Worm (Caenorhabditis elegans) whole organism, L4 larva: ENCODE measurements around the gene nucl-1.

Experiments used
- Y48G9A.11 ChIP-seq: fragments of 200-800 bp; sonication (Bioruptor generic); IDR thresholded peaks from 2 replicates; pipeline ENCODE4 v1.3.6; 2022; ENCODE audit warnings: missing genetic modification reagents, missing genetic modification characterization, missing compliant biosample characterization
- Y5F2A.4 ChIP-seq: fragments of 200-800 bp; sonication (Bioruptor generic); optimal IDR thresholded peaks from 2 replicates; lab custom pipeline; 2018; ENCODE audit warnings: mild to moderate bottlenecking, missing genetic modification characterization, missing compliant biosample characterization
- ceh-20 ChIP-seq: fragments of 200-800 bp; sonication (Bioruptor generic); IDR thresholded peaks from 2 replicates; pipeline ENCODE4 v1.3.6; 2022; ENCODE audit warnings: missing genetic modification reagents, missing genetic modification characterization, missing compliant biosample characterization
- ceh-82 ChIP-seq: sonication (generic microtip); optimal IDR thresholded peaks from 2 replicates; lab custom pipeline; 2017; ENCODE audit warnings: missing biosample characterization, missing genetic modification characterization
- daf-16 ChIP-seq, 3 experiments: sonication (generic microtip); optimal IDR thresholded peaks; 2 replicates each; lab custom pipeline; 2016 to 2017; ENCODE audit warnings: missing genetic modification characterization in 3 of 3, missing genetic modification reagents in 3 of 3, mild to moderate bottlenecking in 2 of 3, missing compliant biosample characterization in 2 of 3, missing biosample characterization in 1 of 3, moderate library complexity in 1 of 3
- dpl-1 ChIP-seq: fragments of 150-350 bp; optimal IDR thresholded peaks from 2 replicates; lab custom pipeline; 2014; ENCODE audit warnings: missing biosample characterization, missing genetic modification reagents, missing genetic modification characterization
- fkh-10 ChIP-seq: fragments of 150-350 bp; optimal IDR thresholded peaks from 2 replicates; lab custom pipeline; 2014; ENCODE audit warnings: missing biosample characterization, missing genetic modification reagents, missing genetic modification characterization
- hif-1 ChIP-seq, 2 experiments: sonication (generic microtip); optimal IDR thresholded peaks; 2 replicates each; lab custom pipeline; 2016 to 2017; ENCODE audit warnings: missing compliant biosample characterization in 2 of 2, missing genetic modification characterization in 2 of 2, missing genetic modification reagents in 2 of 2, missing genotype in 2 of 2, mild to moderate bottlenecking in 1 of 2
- lsy-2 ChIP-seq, 2 experiments: fragments of 150-350 bp in 1 of 2; sonication (generic microtip) in 1 of 2; optimal IDR thresholded peaks; 2 replicates each; lab custom pipeline; 2014 to 2017; ENCODE audit warnings: missing biosample characterization in 2 of 2, missing genetic modification characterization in 2 of 2
- mdl-1 ChIP-seq, 2 experiments: fragments of 150-350 bp in 1 of 2; sonication (generic microtip) in 1 of 2; optimal IDR thresholded peaks; 2 replicates each; lab custom pipeline; 2014 to 2017; ENCODE audit warnings: missing biosample characterization in 2 of 2, missing genetic modification characterization in 2 of 2
- nhr-42 ChIP-seq: fragments of 200-800 bp; sonication (Bioruptor generic); IDR thresholded peaks from 2 replicates; pipeline ENCODE4 v1.3.6; 2022; ENCODE audit warnings: missing genetic modification characterization, missing compliant biosample characterization
- nhr-6 ChIP-seq: fragments of 150-350 bp; optimal IDR thresholded peaks from 2 replicates; lab custom pipeline; 2014; ENCODE audit warnings: missing biosample characterization, missing genetic modification characterization
- tag-97 ChIP-seq: fragments of 200-800 bp; sonication (Bioruptor generic); IDR thresholded peaks from 2 replicates; pipeline ENCODE4 v1.3.6; 2022; ENCODE audit warnings: missing genetic modification characterization, missing compliant biosample characterization
- zip-2 ChIP-seq: fragments of 150-350 bp; optimal IDR thresholded peaks from 2 replicates; lab custom pipeline; 2014; ENCODE audit warnings: missing biosample characterization, missing genetic modification characterization

DNA sequence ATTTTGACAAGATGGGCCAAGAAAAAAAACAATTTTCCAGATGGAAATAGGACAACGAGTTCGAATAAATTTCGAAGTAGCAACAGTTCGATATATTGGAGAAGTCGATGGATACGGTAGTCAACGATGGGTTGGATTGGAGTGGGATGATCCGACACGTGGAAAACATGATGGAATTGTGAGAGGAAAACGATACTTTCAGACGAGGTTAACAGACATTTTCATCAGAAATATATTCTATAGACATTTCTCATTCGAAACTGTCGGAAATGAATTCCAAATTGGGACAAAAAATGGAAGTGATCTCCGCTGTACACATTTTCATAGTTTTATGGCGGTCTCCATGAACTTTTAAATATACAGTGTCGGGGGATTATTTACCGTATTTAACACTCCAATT lies 5.3 kb upstream of the nucl-1 start, which contains the start of gene tbce-1:
- TF ChIP-seq Y48G9A.11 (no peak), ceh-20 (no peak), nhr-42 (GFP tag; lab: Robert Waterston, UW) (no peak), mdl-1 (tag; optimal IDR thresholded peaks at IDR 0.05; lab: Kevin White, UChicago) (no peak), ceh-82 (tag; lab: Kevin White, UChicago) (no peak), tag-97 (GFP tag; lab: Robert Waterston, UW) (no peak), nhr-6 (tag; lab: Kevin White, UChicago) (no peak), dpl-1 (GFP tag; lab: Kevin White, UChicago) (no peak), daf-16 (GFP tag; optimal IDR thresholded peaks at IDR 0.05; lab: Kevin White, UChicago) (no peak), daf-16 (tag; optimal IDR thresholded peaks at IDR 0.05; lab: Kevin White, UChicago) (no peak), fkh-10 (GFP tag; lab: Kevin White, UChicago) (no peak), Y5F2A.4 (no peak), zip-2 (tag; lab: Kevin White, UChicago) (no peak), hif-1 (tag; optimal IDR thresholded peaks at IDR 0.05; lab: Kevin White, UChicago) (no peak), lsy-2 (tag; optimal IDR thresholded peaks at IDR 0.05; lab: Kevin White, UChicago) (no peak)
